Fruit fly (Drosophila melanogaster) whole organism, embryonic: ENCODE measurements around the gene Lztr1.

Experiments used
- Ada2b ChIP-seq: fragments of 200-800 bp; sonication (Bioruptor generic); IDR thresholded peaks from 2 replicates; pipeline ENCODE4 v1.3.6; 2022; ENCODE audit warnings: missing biosample characterization, missing genetic modification characterization
- Aef1 ChIP-seq: fragments of 200-800 bp; sonication (Bioruptor generic); IDR thresholded peaks from 3 replicates; pipeline ENCODE4 v1.3.6; 2022; ENCODE audit warnings: missing biosample characterization, missing genetic modification characterization
- CG10147 ChIP-seq: fragments of 200-800 bp; sonication (Bioruptor generic); optimal IDR thresholded peaks from 2 replicates; lab custom pipeline; 2019; ENCODE audit warnings: missing biosample characterization, mild to moderate bottlenecking, missing genetic modification characterization, moderate library complexity
- CG10274 ChIP-seq: fragments of 200-800 bp; sonication (Bioruptor generic); optimal IDR thresholded peaks from 3 replicates; lab custom pipeline; 2017; ENCODE audit warnings: missing biosample characterization, mild to moderate bottlenecking, missing genetic modification characterization
- CG10366 ChIP-seq: fragments of 200-800 bp; sonication (Bioruptor generic); IDR thresholded peaks from 2 replicates; pipeline ENCODE4 v1.3.6; 2022; ENCODE audit warnings: missing biosample characterization, missing genetic modification characterization
- CG10565 ChIP-seq: fragments of 200-800 bp; sonication (Bioruptor generic); optimal IDR thresholded peaks from 3 replicates; lab custom pipeline; 2016; ENCODE audit warnings: missing biosample characterization, mild to moderate bottlenecking, missing genetic modification characterization
- CG12299 ChIP-seq: fragments of 200-800 bp; sonication (Bioruptor generic); optimal IDR thresholded peaks from 2 replicates; lab custom pipeline; 2018; ENCODE audit warnings: missing biosample characterization, mild to moderate bottlenecking, missing genetic modification characterization
- CG13296 ChIP-seq: fragments of 200-800 bp; sonication (Bioruptor generic); optimal IDR thresholded peaks from 3 replicates; lab custom pipeline; 2018; ENCODE audit warnings: missing biosample characterization, mild to moderate bottlenecking, missing genetic modification characterization
- CG14441 ChIP-seq: fragments of 200-800 bp; sonication (Bioruptor generic); IDR thresholded peaks from 2 replicates; pipeline ENCODE4 v1.3.6; 2022; ENCODE audit warnings: missing biosample characterization, missing genetic modification characterization
- CG15514 ChIP-seq: fragments of 200-800 bp; sonication (Bioruptor generic); optimal IDR thresholded peaks from 3 replicates; lab custom pipeline; 2017; ENCODE audit warnings: missing biosample characterization, missing genetic modification characterization, mild to moderate bottlenecking, moderate library complexity, missing genetic modification reagents
- CG18476 ChIP-seq: fragments of 200-800 bp; sonication (Bioruptor generic); optimal IDR thresholded peaks from 2 replicates; lab custom pipeline; 2016; ENCODE audit warnings: missing biosample characterization, mild to moderate bottlenecking, missing genetic modification characterization
- CG18599 ChIP-seq: fragments of 200-800 bp; sonication (Bioruptor generic); optimal IDR thresholded peaks from 3 replicates; lab custom pipeline; 2017; ENCODE audit warnings: missing biosample characterization, missing genetic modification characterization, mild to moderate bottlenecking, moderate library complexity, missing genetic modification reagents
- CG2116 ChIP-seq: fragments of 200-800 bp; sonication (Bioruptor generic); optimal IDR thresholded peaks from 3 replicates; lab custom pipeline; 2018; ENCODE audit warnings: missing biosample characterization, mild to moderate bottlenecking, missing genetic modification characterization
- CG4617 ChIP-seq: fragments of 200-800 bp; sonication (Bioruptor generic); optimal IDR thresholded peaks from 3 replicates; lab custom pipeline; 2016; ENCODE audit warnings: missing biosample characterization, missing genetic modification characterization, borderline replicate concordance
- CG5180 ChIP-seq: fragments of 200-800 bp; sonication (Bioruptor generic); optimal IDR thresholded peaks from 3 replicates; lab custom pipeline; 2017; ENCODE audit warnings: missing biosample characterization, missing genetic modification characterization, mild to moderate bottlenecking, moderate library complexity, missing genetic modification reagents
- CG6813 ChIP-seq: fragments of 200-800 bp; sonication (Bioruptor generic); optimal IDR thresholded peaks from 2 replicates; lab custom pipeline; 2017; ENCODE audit warnings: missing biosample characterization, missing genetic modification characterization, mild to moderate bottlenecking, moderate library complexity, missing genetic modification reagents
- CG7839 ChIP-seq: fragments of 200-800 bp; sonication (Bioruptor generic); optimal IDR thresholded peaks from 3 replicates; lab custom pipeline; 2018; ENCODE audit warnings: missing biosample characterization, mild to moderate bottlenecking, missing genetic modification characterization, moderate library complexity
- CG8089 ChIP-seq: fragments of 200-800 bp; sonication (Bioruptor generic); optimal IDR thresholded peaks from 3 replicates; lab custom pipeline; 2016; ENCODE audit warnings: missing biosample characterization, missing genetic modification characterization
- Dad ChIP-seq: fragments of 200-800 bp; sonication (Bioruptor generic); optimal IDR thresholded peaks from 3 replicates; lab custom pipeline; 2016; ENCODE audit warnings: missing biosample characterization, missing genetic modification characterization
- Ets65A ChIP-seq: fragments of 200-800 bp; sonication (Bioruptor generic); peaks from one replicate; lab custom pipeline; 2016; ENCODE audit warnings: missing biosample characterization, missing genetic modification characterization
- Hey ChIP-seq: fragments of 200-800 bp; sonication (Bioruptor generic); optimal IDR thresholded peaks from 3 replicates; lab custom pipeline; 2018; ENCODE audit warnings: missing biosample characterization, mild to moderate bottlenecking, missing genetic modification characterization
- Hsf ChIP-seq: fragments of 200-800 bp; sonication (Bioruptor generic); optimal IDR thresholded peaks from 3 replicates; lab custom pipeline; 2016; ENCODE audit warnings: missing biosample characterization, missing genetic modification characterization
- Med ChIP-seq: fragments of 200-800 bp; sonication (Bioruptor generic); peaks from one replicate; lab custom pipeline; 2016; ENCODE audit warnings: missing biosample characterization, missing genetic modification characterization, mild to moderate bottlenecking, inconsistent platforms, moderate library complexity
- Neu2 ChIP-seq: fragments of 200-800 bp; sonication (Bioruptor generic); optimal IDR thresholded peaks from 3 replicates; lab custom pipeline; 2016; ENCODE audit warnings: missing biosample characterization, missing genetic modification characterization, borderline replicate concordance
- Optix ChIP-seq: fragments of 200-800 bp; sonication (Bioruptor generic); IDR thresholded peaks from 3 replicates; pipeline ENCODE4 v1.3.6; 2022; ENCODE audit warnings: missing biosample characterization, missing genetic modification characterization
- Pdp1 ChIP-seq, 2 experiments: fragments of 200-800 bp; sonication (Bioruptor generic); optimal IDR thresholded peaks; 3 replicates each; lab custom pipeline; 2016; ENCODE audit warnings: missing biosample characterization in 2 of 2, missing genetic modification characterization in 2 of 2, mild to moderate bottlenecking in 1 of 2, moderate library complexity in 1 of 2
- Poxn ChIP-seq: fragments of 200-800 bp; sonication (Bioruptor generic); IDR thresholded peaks from 2 replicates; pipeline ENCODE4 v1.3.6; 2022; ENCODE audit warnings: missing biosample characterization, missing genetic modification characterization
- al ChIP-seq: fragments of 200-800 bp; sonication (Bioruptor generic); IDR thresholded peaks from 2 replicates; pipeline ENCODE4 v1.3.6; 2022; ENCODE audit warnings: missing biosample characterization, missing genetic modification characterization
- amos ChIP-seq: fragments of 200-800 bp; sonication (Bioruptor generic); IDR thresholded peaks from 2 replicates; pipeline ENCODE4 v1.3.6; 2022; ENCODE audit warnings: missing biosample characterization, missing genetic modification characterization; ENCODE audit not compliant: partially characterized antibody
- crc ChIP-seq: fragments of 200-800 bp; sonication (Bioruptor generic); optimal IDR thresholded peaks from 2 replicates; lab custom pipeline; 2016; ENCODE audit warnings: missing biosample characterization, missing genetic modification characterization
- disco-r ChIP-seq: fragments of 200-800 bp; sonication (Bioruptor generic); optimal IDR thresholded peaks from 2 replicates; lab custom pipeline; 2016; ENCODE audit warnings: missing biosample characterization, missing genetic modification characterization
- dysf ChIP-seq: fragments of 200-800 bp; sonication (Bioruptor generic); IDR thresholded peaks from 3 replicates; pipeline ENCODE4 v1.3.6; 2022; ENCODE audit warnings: missing biosample characterization, missing genetic modification characterization
- esg ChIP-seq: fragments of 200-800 bp; sonication (Bioruptor generic); conservative IDR thresholded peaks from 2 replicates; pipeline ENCODE4 v1.3.6; 2022; ENCODE audit warnings: missing biosample characterization, missing genetic modification characterization
- gcm2 ChIP-seq: fragments of 200-800 bp; sonication (Bioruptor generic); optimal IDR thresholded peaks from 2 replicates; lab custom pipeline; 2016; ENCODE audit warnings: missing biosample characterization, missing genetic modification characterization
- grn ChIP-seq: fragments of 200-800 bp; sonication (Bioruptor generic); optimal IDR thresholded peaks from 3 replicates; lab custom pipeline; 2017; ENCODE audit warnings: missing biosample characterization, missing genetic modification characterization
- h ChIP-seq: fragments of >200 bp; optimal IDR thresholded peaks from 2 replicates; lab custom pipeline; 2017
- jing ChIP-seq: fragments of 200-800 bp; sonication (Bioruptor generic); optimal IDR thresholded peaks from 2 replicates; lab custom pipeline; 2018; ENCODE audit warnings: missing biosample characterization, mild to moderate bottlenecking, missing genetic modification characterization
- lola ChIP-seq, 3 experiments: fragments of >200 bp in 2 of 3; fragments of 200-800 bp in 1 of 3; sonication (Bioruptor generic) in 1 of 3; optimal IDR thresholded peaks; 2 replicates each; lab custom pipeline; 2017 to 2019; ENCODE audit warnings: missing biosample characterization in 3 of 3, missing genetic modification characterization in 3 of 3, mild to moderate bottlenecking in 1 of 3, moderate library complexity in 1 of 3
- phol ChIP-seq: fragments of 200-800 bp; sonication (Bioruptor generic); optimal IDR thresholded peaks from 3 replicates; lab custom pipeline; 2018; ENCODE audit warnings: missing biosample characterization, mild to moderate bottlenecking, missing genetic modification characterization, moderate library complexity
- row ChIP-seq: fragments of 200-800 bp; sonication (Bioruptor generic); IDR thresholded peaks from 3 replicates; pipeline ENCODE4 v1.3.6; 2022; ENCODE audit warnings: missing biosample characterization, missing genetic modification characterization
- salm ChIP-seq: fragments of 200-800 bp; sonication (Bioruptor generic); optimal IDR thresholded peaks from 2 replicates; lab custom pipeline; 2018; ENCODE audit warnings: missing biosample characterization, mild to moderate bottlenecking, missing genetic modification characterization
- sc ChIP-seq, 3 experiments: fragments of >200 bp in 2 of 3; fragments of 200-800 bp in 1 of 3; sonication (Bioruptor generic) in 1 of 3; optimal IDR thresholded peaks; 2 replicates in 2 of 3; 3 replicates in 1 of 3; lab custom pipeline; 2017; ENCODE audit warnings: mild to moderate bottlenecking in 1 of 3, missing biosample characterization in 1 of 3, missing genetic modification characterization in 1 of 3, missing genetic modification reagents in 1 of 3
- sd ChIP-seq: fragments of 200-800 bp; sonication (Bioruptor generic); optimal IDR thresholded peaks from 3 replicates; lab custom pipeline; 2018; ENCODE audit warnings: missing biosample characterization, mild to moderate bottlenecking, missing genetic modification characterization, moderate library complexity
- sqz ChIP-seq: fragments of 200-800 bp; sonication (Bioruptor generic); optimal IDR thresholded peaks from 3 replicates; lab custom pipeline; 2018; ENCODE audit warnings: missing biosample characterization, mild to moderate bottlenecking, missing genetic modification characterization
- tll ChIP-seq, 2 experiments: fragments of 200-800 bp in 1 of 2; fragments of >200 bp in 1 of 2; sonication (Bioruptor generic) in 1 of 2; optimal IDR thresholded peaks; 2 replicates each; lab custom pipeline; 2017 to 2019; ENCODE audit warnings: missing biosample characterization in 2 of 2, missing genetic modification characterization in 2 of 2, mild to moderate bottlenecking in 1 of 2, moderate library complexity in 1 of 2
- tup ChIP-seq: fragments of 200-800 bp; sonication (Bioruptor generic); optimal IDR thresholded peaks from 2 replicates; lab custom pipeline; 2016; ENCODE audit warnings: missing biosample characterization, mild to moderate bottlenecking, missing genetic modification characterization, moderate library complexity
- tx ChIP-seq: fragments of 200-800 bp; sonication (Bioruptor generic); optimal IDR thresholded peaks from 2 replicates; lab custom pipeline; 2016; ENCODE audit warnings: missing biosample characterization, missing genetic modification characterization
- zf30C ChIP-seq: fragments of 200-800 bp; sonication (Bioruptor generic); optimal IDR thresholded peaks from 3 replicates; lab custom pipeline; 2018; ENCODE audit warnings: missing biosample characterization, mild to moderate bottlenecking, missing genetic modification characterization

The Lztr1 gene

dm6 chrX:947450-948284 lies 20.3 kb upstream of the Lztr1 start, which contains the start of gene CG3699 (continued):
- TF ChIP-seq CG14441 (GFP tag; lab: Robert Waterston, UW) (0 out of 2 replicates have a peak, but pooled peaks have one; percentile 10), Med (GFP tag; lab: Kevin White, UChicago) (peak; percentile 68), gcm2 (GFP tag; lab: Kevin White, UChicago) (no peak), Poxn (no peak), CG7839 (peak; percentile 70), Hsf (GFP tag; lab: Kevin White, UChicago) (peak; percentile 30), Aef1 (GFP tag; lab: Robert Waterston, UW) (no peak), sqz (no peak), CG6813 (GFP tag; lab: Kevin White, UChicago) (peak; percentile 20), CG18476 (GFP tag; lab: Kevin White, UChicago) (no peak), Dad (GFP tag; lab: Kevin White, UChicago) (no peak), disco-r (no peak), Optix (GFP tag; lab: Robert Waterston, UW) (no peak), Hey (no peak), h (lab: Kevin White, UChicago) (no peak), salm (no peak), jing (GFP tag; lab: Kevin White, UChicago) (no peak), CG10565 (GFP tag; lab: Kevin White, UChicago) (no peak), CG10147 (peak; percentile 20), CG5180 (GFP tag; lab: Kevin White, UChicago) (no peak), CG15514 (GFP tag; lab: Kevin White, UChicago) (peak; percentile 29), CG12299 (no peak), grn (GFP tag; lab: Kevin White, UChicago) (peak; percentile 8), dysf (GFP tag; lab: Robert Waterston, UW) (peak; percentile 65; the same call in 2 of the 3 replicates), Neu2 (no peak), esg (no peak), tup (GFP tag; lab: Kevin White, UChicago) (no peak), CG18599 (peak; percentile 75), zf30C (peak; percentile 41), phol (tag; lab: Kevin White, UChicago) (peak; percentile 14), tx (no peak), lola (GFP tag; optimal IDR thresholded peaks at IDR 0.05; lab: Kevin White, UChicago) (no peak), CG13296 (GFP tag; lab: Kevin White, UChicago) (peak; percentile 62), sc (optimal IDR thresholded peaks at IDR 0.05; lab: Kevin White, UChicago) (no peak), sc (GFP tag; optimal IDR thresholded peaks at IDR 0.05; lab: Kevin White, UChicago) (no peak), CG4617 (GFP tag; lab: Kevin White, UChicago) (no peak), sd (peak; percentile 73), Ada2b (GFP tag; lab: Robert Waterston, UW) (no peak), CG2116 (GFP tag; lab: Kevin White, UChicago) (no peak), Ets65A (GFP tag; lab: Kevin White, UChicago) (peak; percentile 86), CG8089 (GFP tag; lab: Kevin White, UChicago) (no peak), row (peak; percentile 78), CG10274 (GFP tag; lab: Kevin White, UChicago) (peak; percentile 6), Pdp1 (GFP tag; optimal IDR thresholded peaks at IDR 0.05; lab: Kevin White, UChicago) (peak; percentile 20 to 76), CG10366 (GFP tag; lab: Robert Waterston, UW) (no peak), tll (GFP tag; optimal IDR thresholded peaks at IDR 0.05; lab: Kevin White, UChicago) (no peak), crc (GFP tag; lab: Kevin White, UChicago) (no peak), amos (GFP tag; lab: Robert Waterston, UW) (no peak), al (GFP tag; lab: Robert Waterston, UW) (peak; percentile 32; the same call in 1 of the 2 replicates)
